Fruit fly (Drosophila melanogaster): Measurements from ENCODE around the gene CG13643.

Gene CG13643

dm6 chr3R:24905959-24906634 is at the start of gene CG13643 (continued):
- TF ChIP-seq CG8924 (tag; optimal IDR thresholded peaks at IDR 0.05) (peak; percentile 30), CG2202 (tag; optimal IDR thresholded peaks at IDR 0.05) (no peak), kah (GFP tag; optimal IDR thresholded peaks at IDR 0.05) (no peak), usp (GFP tag; optimal IDR thresholded peaks at IDR 0.05) (no peak), aop (GFP tag; IDR thresholded peaks at IDR 0.05) (no peak), CG11456 (GFP tag; IDR thresholded peaks at IDR 0.05) (no peak), lmd (GFP tag; IDR thresholded peaks at IDR 0.05) (peak; percentile 15; the same call in 1 of the 2 replicates), fd3F (GFP tag; optimal IDR thresholded peaks at IDR 0.05) (peak; percentile 11), gsb-n (tag; optimal IDR thresholded peaks at IDR 0.05) (no peak), da (GFP tag; optimal IDR thresholded peaks at IDR 0.05) (no peak), CG30020 (tag; optimal IDR thresholded peaks at IDR 0.05) (no peak), CG12155 (GFP tag; optimal IDR thresholded peaks at IDR 0.05) (no peak), Nf-YA (GFP tag; IDR thresholded peaks at IDR 0.05) (no peak), CG11695 (GFP tag; IDR thresholded peaks at IDR 0.05) (peak; percentile 42; the same call in 1 of the 3 replicates), zen (tag; optimal IDR thresholded peaks at IDR 0.05) (no peak), zen2 (GFP tag; IDR thresholded peaks at IDR 0.05; ENCODE audit: partially characterized antibody) (no peak), Meics (GFP tag; optimal IDR thresholded peaks at IDR 0.05) (peak; percentile 53), oc (tag; optimal IDR thresholded peaks at IDR 0.05) (no peak), CG8290 (GFP tag; optimal IDR thresholded peaks at IDR 0.05) (no peak), CG8290 (tag; optimal IDR thresholded peaks at IDR 0.05) (no peak), Ets65A (GFP tag) (no peak), lov (optimal IDR thresholded peaks at IDR 0.05) (no peak), lov (GFP tag; IDR thresholded peaks at IDR 0.05) (no peak), NFAT (GFP tag; IDR thresholded peaks at IDR 0.05) (no peak), CG3163 (GFP tag; optimal IDR thresholded peaks at IDR 0.05) (no peak), Tbp (GFP tag; optimal IDR thresholded peaks at IDR 0.05) (no peak), bsh (GFP tag; optimal IDR thresholded peaks at IDR 0.05) (no peak), CG1647 (GFP tag; optimal IDR thresholded peaks at IDR 0.05) (no peak), prd (optimal IDR thresholded peaks at IDR 0.05) (no peak), prd (GFP tag; IDR thresholded peaks at IDR 0.05) (0 out of 3 replicates have a peak, but pooled peaks have one; percentile 9), Poxn (GFP tag; IDR thresholded peaks at IDR 0.05) (no peak), Adf1 (GFP tag; IDR thresholded peaks at IDR 0.05) (peak; percentile 34; the same call in 1 of the 2 replicates), CG4328 (GFP tag; optimal IDR thresholded peaks at IDR 0.05) (no peak), MBD-R2 (GFP tag; IDR thresholded peaks at IDR 0.05) (no peak), CG7786 (GFP tag; optimal IDR thresholded peaks at IDR 0.05) (no peak), Med (GFP tag) (no peak), hbn (GFP tag; IDR thresholded peaks at IDR 0.05; ENCODE audit: partially characterized antibody) (no peak), CG14667 (GFP tag; IDR thresholded peaks at IDR 0.05) (no peak), CG33213 (GFP tag; optimal IDR thresholded peaks at IDR 0.05) (no peak), CG14860 (GFP tag; IDR thresholded peaks at IDR 0.05; ENCODE audit: partially characterized antibody) (no peak), yki (optimal IDR thresholded peaks at IDR 0.05) (no peak), CG12659 (GFP tag; optimal IDR thresholded peaks at IDR 0.05) (peak; percentile 24), en (GFP tag; optimal IDR thresholded peaks at IDR 0.05) (no peak), CG5245 (GFP tag; optimal IDR thresholded peaks at IDR 0.05) (no peak), CG32772 (GFP tag; IDR thresholded peaks at IDR 0.05) (no peak), al (GFP tag; IDR thresholded peaks at IDR 0.05) (no peak), tin (GFP tag; optimal IDR thresholded peaks at IDR 0.05) (no peak), exex (tag; optimal IDR thresholded peaks at IDR 0.05) (no peak), CG6175 (GFP tag; IDR thresholded peaks at IDR 0.05) (no peak), CG4854 (GFP tag; optimal IDR thresholded peaks at IDR 0.05) (no peak), CG7372 (GFP tag; IDR thresholded peaks at IDR 0.05) (peak; percentile 80), ken (GFP tag; IDR thresholded peaks at IDR 0.05) (0 out of 3 replicates have a peak, but pooled peaks have one; percentile 23)
